Worm (Caenorhabditis elegans): ENCODE results near the gene vap-1.

The vap-1 gene

DNA sequence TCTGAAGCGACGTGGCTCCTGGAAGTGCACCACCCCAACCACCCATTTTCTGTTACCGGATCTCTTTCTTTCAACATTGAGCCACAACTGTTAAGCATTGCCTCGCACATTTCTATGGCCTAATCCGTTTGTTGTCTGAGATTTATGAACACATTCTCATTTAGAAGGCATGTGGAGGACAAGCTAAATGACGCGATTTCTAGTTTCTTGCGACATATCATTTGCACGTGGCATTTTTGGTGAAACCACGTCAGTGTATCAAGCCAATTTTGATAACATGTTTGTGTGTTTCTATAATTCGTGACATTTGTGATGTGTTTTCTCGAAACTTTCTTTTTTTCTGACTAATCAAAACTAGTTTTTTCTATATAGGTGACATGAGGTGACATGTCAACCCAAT lies 39.6 kb downstream of the vap-1 start (continued):
- TF ChIP-seq fkh-8 (tag; optimal IDR thresholded peaks at IDR 0.05) (peak; percentile 64), C16A3.4 (tag; optimal IDR thresholded peaks at IDR 0.05) (no peak), nhr-90 (tag; optimal IDR thresholded peaks at IDR 0.05; ENCODE audit: poor library complexity) (no peak), nhr-28 (tag; optimal IDR thresholded peaks at IDR 0.05) (no peak), sox-4 (tag; optimal IDR thresholded peaks at IDR 0.05) (peak; percentile 49), isw-1 (GFP tag; IDR thresholded peaks at IDR 0.05) (no peak), lin-35 (GFP tag; optimal IDR thresholded peaks at IDR 0.05) (no peak), skn-1 (tag; optimal IDR thresholded peaks at IDR 0.05) (no peak), nhr-11 (tag; optimal IDR thresholded peaks at IDR 0.05) (no peak)

ce11 chrX:17355462-17355861 lies 40.9 kb downstream of the vap-1 start:
- peak; percentile 86 for TF ChIP-seq dsc-1 (tag; optimal IDR thresholded peaks at IDR 0.05)
- no peak for TF ChIP-seq Y116A8C.19 (tag; optimal IDR thresholded peaks at IDR 0.05; ENCODE audit: borderline replicate concordance)
- TF ChIP-seq lin-14 (GFP tag; optimal IDR thresholded peaks at IDR 0.05) = peak; percentile 13

- TF ChIP-seq nhr-20 (tag; optimal IDR thresholded peaks at IDR 0.05) = no peak
- TF ChIP-seq fkh-10 (GFP tag; optimal IDR thresholded peaks at IDR 0.05) = peak; percentile 94
- no peak for TF ChIP-seq unc-130 (tag; optimal IDR thresholded peaks at IDR 0.05)
- TF ChIP-seq ces-1 (GFP tag; optimal IDR thresholded peaks at IDR 0.05) = peak; percentile 13
- no peak for TF ChIP-seq egl-27 (tag; optimal IDR thresholded peaks at IDR 0.05)
- no peak for TF ChIP-seq mab-9 (GFP tag; IDR thresholded peaks at IDR 0.05)
- no peak for TF ChIP-seq sox-4 (tag; optimal IDR thresholded peaks at IDR 0.05)
- no peak for TF ChIP-seq fkh-8 (tag; optimal IDR thresholded peaks at IDR 0.05)
- TF ChIP-seq lin-14 (GFP tag; optimal IDR thresholded peaks at IDR 0.05) = peak; percentile 50
- no peak for TF ChIP-seq ceh-88 (GFP tag; IDR thresholded peaks at IDR 0.05)
These were observed 44.3 kb downstream of the vap-1 start for ce11 chrX:17352098-17352497.

ce11 chrX:17349411-17349810 lies 46.9 kb downstream of the vap-1 start:
- TF ChIP-seq efl-3 (GFP tag; optimal IDR thresholded peaks at IDR 0.05) (no peak), egl-13 (tag; optimal IDR thresholded peaks at IDR 0.05) (no peak), nhr-84 (tag; optimal IDR thresholded peaks at IDR 0.05) (no peak), ama-1 (optimal IDR thresholded peaks at IDR 0.05) (no peak), lin-13 (GFP tag; optimal IDR thresholded peaks at IDR 0.05) (no peak), fkh-4 (tag; optimal IDR thresholded peaks at IDR 0.05; ENCODE audit: borderline replicate concordance) (no peak), skn-1 (tag; optimal IDR thresholded peaks at IDR 0.05) (no peak), lin-35 (GFP tag; optimal IDR thresholded peaks at IDR 0.05) (no peak)
